Worm (Caenorhabditis elegans): ENCODE results near the gene cyp-23A1.

ce11 chrII:4474005-4474655 lies 37.9 kb upstream of the cyp-23A1 start:
- TF ChIP-seq jun-1 (tag; optimal IDR thresholded peaks at IDR 0.05): no peak
- TF ChIP-seq nhr-23 (tag; optimal IDR thresholded peaks at IDR 0.05): no peak
- no peak for TF ChIP-seq ztf-4 (tag; optimal IDR thresholded peaks at IDR 0.05)
- TF ChIP-seq elt-2 (tag; optimal IDR thresholded peaks at IDR 0.05): no peak
- TF ChIP-seq sea-2 (GFP tag; optimal IDR thresholded peaks at IDR 0.05): no peak
- TF ChIP-seq daf-12 (tag; optimal IDR thresholded peaks at IDR 0.05): no peak
- no peak for TF ChIP-seq ZK546.5 (tag; optimal IDR thresholded peaks at IDR 0.05)
- no peak for TF ChIP-seq elt-3 (tag; optimal IDR thresholded peaks at IDR 0.05)
- no peak for TF ChIP-seq egl-27 (tag; optimal IDR thresholded peaks at IDR 0.05)
- TF ChIP-seq nhr-11 (tag; optimal IDR thresholded peaks at IDR 0.05): no peak
- TF ChIP-seq fkh-10 (GFP tag; optimal IDR thresholded peaks at IDR 0.05): no peak
- TF ChIP-seq snpc-4 (tag; optimal IDR thresholded peaks at IDR 0.05): no peak
- TF ChIP-seq nhr-12 (tag; optimal IDR thresholded peaks at IDR 0.05): no peak
- TF ChIP-seq lin-39 (tag; optimal IDR thresholded peaks at IDR 0.05): no peak
